Fruit fly (Drosophila melanogaster) whole organism, embryonic: ENCODE measurements around the gene Eig71Ea.
A peak's percentile ranks its signal among the peaks of the same experiment; 100 is the strongest.

Source experiments
- Awh ChIP-seq: fragments of 200-800 bp; sonication (Bioruptor generic); IDR thresholded peaks from 2 replicates; pipeline ENCODE4, ENCODE4 v1.3.6; 2022; ENCODE audit warnings: missing biosample characterization, missing genetic modification characterization
- CG10274 ChIP-seq: fragments of 200-800 bp; sonication (Bioruptor generic); optimal IDR thresholded peaks from 3 replicates; lab custom pipeline; 2017; ENCODE audit warnings: missing biosample characterization, mild to moderate bottlenecking, missing genetic modification characterization
- CG10462 ChIP-seq: fragments of 200-800 bp; sonication (Bioruptor generic); optimal IDR thresholded peaks from 2 replicates; lab custom pipeline; 2016; ENCODE audit warnings: missing biosample characterization, missing genetic modification characterization
- CG11093 ChIP-seq: fragments of 200-800 bp; sonication (Bioruptor generic); IDR thresholded peaks from 3 replicates; pipeline ENCODE4 v1.3.6; 2022; ENCODE audit warnings: missing biosample characterization, missing genetic modification characterization
- CG11456 ChIP-seq: fragments of 200-800 bp; sonication (Bioruptor generic); IDR thresholded peaks from 3 replicates; pipeline ENCODE4 v1.3.6; 2022; ENCODE audit warnings: missing biosample characterization, missing genetic modification characterization
- CG11695 ChIP-seq: fragments of 200-800 bp; sonication (Bioruptor generic); IDR thresholded peaks from 3 replicates; pipeline ENCODE4 v1.3.6; 2022; ENCODE audit warnings: missing biosample characterization, missing genetic modification characterization
- CG12391 ChIP-seq: fragments of 200-800 bp; sonication (Bioruptor generic); optimal IDR thresholded peaks from 3 replicates; lab custom pipeline; 2018; ENCODE audit warnings: missing biosample characterization, mild to moderate bottlenecking, missing genetic modification characterization, moderate library complexity
- CG17359 ChIP-seq: fragments of 200-800 bp; sonication (Bioruptor generic); optimal IDR thresholded peaks from 3 replicates; lab custom pipeline; 2018; ENCODE audit warnings: missing biosample characterization, mild to moderate bottlenecking, missing genetic modification characterization, moderate library complexity
- CG17361 ChIP-seq: fragments of 200-800 bp; sonication (Bioruptor generic); IDR thresholded peaks from 3 replicates; pipeline ENCODE4 v1.3.6; 2022; ENCODE audit warnings: missing biosample characterization, missing genetic modification characterization
- CG1832 ChIP-seq: fragments of 200-800 bp; sonication (Bioruptor generic); optimal IDR thresholded peaks from 2 replicates; lab custom pipeline; 2017; ENCODE audit warnings: missing biosample characterization, mild to moderate bottlenecking, missing genetic modification characterization, inconsistent platforms
- CG31441 ChIP-seq: fragments of 200-800 bp; sonication (Bioruptor generic); IDR thresholded peaks from 2 replicates; pipeline ENCODE4 v1.3.6; 2022; ENCODE audit warnings: missing biosample characterization, missing genetic modification characterization
- CG33213 ChIP-seq: fragments of 200-800 bp; sonication (Bioruptor generic); optimal IDR thresholded peaks from 3 replicates; lab custom pipeline; 2016; ENCODE audit warnings: missing biosample characterization, missing genetic modification characterization
- CG6272 ChIP-seq: fragments of 200-800 bp; sonication (Bioruptor generic); IDR thresholded peaks from 2 replicates; pipeline ENCODE4 v1.3.6; 2022; ENCODE audit warnings: missing biosample characterization, missing genetic modification characterization
- CG6765 ChIP-seq: fragments of 200-800 bp; sonication (Bioruptor generic); optimal IDR thresholded peaks from 3 replicates; lab custom pipeline; 2017; ENCODE audit warnings: missing biosample characterization, mild to moderate bottlenecking, missing genetic modification characterization
- CG6791 ChIP-seq: fragments of 200-800 bp; sonication (Bioruptor generic); IDR thresholded peaks from 3 replicates; pipeline ENCODE4 v1.3.6; 2022; ENCODE audit warnings: missing biosample characterization, missing genetic modification characterization; ENCODE audit not compliant: partially characterized antibody
- CG7556 ChIP-seq: fragments of 200-800 bp; sonication (Bioruptor generic); optimal IDR thresholded peaks from 2 replicates; lab custom pipeline; 2017; ENCODE audit warnings: missing biosample characterization, mild to moderate bottlenecking, missing genetic modification characterization
- CG7928 ChIP-seq: fragments of 200-800 bp; sonication (Bioruptor generic); optimal IDR thresholded peaks from 2 replicates; lab custom pipeline; 2017; ENCODE audit warnings: missing biosample characterization, mild to moderate bottlenecking, missing genetic modification characterization
- CG8290 ChIP-seq, 3 experiments: fragments of 200-800 bp; sonication (Bioruptor generic); optimal IDR thresholded peaks; 2 replicates each; lab custom pipeline; 2016 to 2019; ENCODE audit warnings: missing biosample characterization in 3 of 3, missing genetic modification characterization in 3 of 3, mild to moderate bottlenecking in 2 of 3, moderate library complexity in 1 of 3
- CHES-1-like ChIP-seq: fragments of 200-800 bp; sonication (Bioruptor generic); optimal IDR thresholded peaks from 2 replicates; lab custom pipeline; 2016; ENCODE audit warnings: missing biosample characterization, missing genetic modification characterization
- CrebB ChIP-seq: fragments of 200-800 bp; sonication (Bioruptor generic); optimal IDR thresholded peaks from 3 replicates; lab custom pipeline; 2018; ENCODE audit warnings: missing biosample characterization, mild to moderate bottlenecking, missing genetic modification characterization
- Deaf1 ChIP-seq: fragments of 200-800 bp; optimal IDR thresholded peaks from 3 replicates; lab custom pipeline; 2019; ENCODE audit warnings: missing biosample characterization, mild to moderate bottlenecking, missing genetic modification characterization, moderate library complexity
- Ets65A ChIP-seq: fragments of 200-800 bp; sonication (Bioruptor generic); peaks from one replicate; lab custom pipeline; 2016; ENCODE audit warnings: missing biosample characterization, missing genetic modification characterization
- HLH3B ChIP-seq: fragments of 200-800 bp; sonication (Bioruptor generic); IDR thresholded peaks from 2 replicates; pipeline ENCODE4 v1.3.6; 2022; ENCODE audit warnings: missing biosample characterization, missing genetic modification characterization
- HmgD ChIP-seq: fragments of 200-800 bp; sonication (Bioruptor generic); optimal IDR thresholded peaks from 3 replicates; lab custom pipeline; 2016; ENCODE audit warnings: missing biosample characterization, missing genetic modification characterization
- Lpt ChIP-seq: fragments of >200 bp; optimal IDR thresholded peaks from 2 replicates; lab custom pipeline; 2018; ENCODE audit warnings: missing biosample characterization, missing genetic modification characterization
- MESR4 ChIP-seq: fragments of 200-800 bp; sonication (Bioruptor generic); optimal IDR thresholded peaks from 2 replicates; lab custom pipeline; 2018; ENCODE audit warnings: missing biosample characterization, mild to moderate bottlenecking, missing genetic modification characterization, moderate library complexity
- NK7.1 ChIP-seq: fragments of 200-800 bp; sonication (Bioruptor generic); optimal IDR thresholded peaks from 3 replicates; lab custom pipeline; 2016; ENCODE audit warnings: missing biosample characterization, missing genetic modification characterization
- Nf-YA ChIP-seq: fragments of 200-800 bp; sonication (Bioruptor generic); IDR thresholded peaks from 2 replicates; pipeline ENCODE4 v1.3.6; 2022; ENCODE audit warnings: missing biosample characterization, missing genetic modification characterization
- Rfx ChIP-seq: fragments of 200-800 bp; sonication (Bioruptor generic); IDR thresholded peaks from 2 replicates; pipeline ENCODE4 v1.3.6; 2022; ENCODE audit warnings: missing biosample characterization, missing genetic modification characterization
- Spps ChIP-seq: fragments of 200-800 bp; sonication (Bioruptor generic); optimal IDR thresholded peaks from 2 replicates; lab custom pipeline; 2018; ENCODE audit warnings: missing biosample characterization, mild to moderate bottlenecking, missing genetic modification characterization
- Ssrp ChIP-seq: fragments of 200-800 bp; sonication (Bioruptor generic); optimal IDR thresholded peaks from 2 replicates; lab custom pipeline; 2018; ENCODE audit warnings: missing biosample characterization, mild to moderate bottlenecking, missing genetic modification characterization, moderate library complexity
- chm ChIP-seq: fragments of 200-800 bp; sonication (Bioruptor generic); IDR thresholded peaks from 2 replicates; pipeline ENCODE4 v1.3.6; 2022; ENCODE audit warnings: missing biosample characterization, missing genetic modification characterization
- ci ChIP-seq: fragments of 200-800 bp; sonication (Bioruptor generic); IDR thresholded peaks from 3 replicates; pipeline ENCODE4 v1.3.6; 2022; ENCODE audit warnings: missing biosample characterization, missing genetic modification characterization
- danr ChIP-seq: fragments of 200-800 bp; sonication (Bioruptor generic); IDR thresholded peaks from 2 replicates; pipeline ENCODE4 v1.3.6; 2022; ENCODE audit warnings: missing biosample characterization, missing genetic modification characterization
- dmrt11E ChIP-seq: fragments of 200-800 bp; sonication (Bioruptor generic); optimal IDR thresholded peaks from 3 replicates; lab custom pipeline; 2018; ENCODE audit warnings: missing biosample characterization, mild to moderate bottlenecking, missing genetic modification characterization, moderate library complexity
- emc ChIP-seq: fragments of 200-800 bp; sonication (Bioruptor generic); optimal IDR thresholded peaks from 2 replicates; lab custom pipeline; 2016; ENCODE audit warnings: missing biosample characterization, missing genetic modification characterization
- ftz-f1 ChIP-seq: fragments of 200-800 bp; sonication (Bioruptor generic); optimal IDR thresholded peaks from 2 replicates; lab custom pipeline; 2016; ENCODE audit warnings: missing biosample characterization, missing genetic modification characterization
- gce ChIP-seq: fragments of 200-800 bp; sonication (Bioruptor generic); IDR thresholded peaks from 3 replicates; pipeline ENCODE4 v1.3.6; 2022; ENCODE audit warnings: missing biosample characterization, missing genetic modification characterization
- ham ChIP-seq: fragments of 200-800 bp; sonication (Bioruptor generic); IDR thresholded peaks from 2 replicates; pipeline ENCODE4 v1.3.6; 2022; ENCODE audit warnings: missing biosample characterization, missing genetic modification characterization
- her ChIP-seq: fragments of 200-800 bp; sonication (Bioruptor generic); optimal IDR thresholded peaks from 2 replicates; lab custom pipeline; 2016; ENCODE audit warnings: missing biosample characterization, missing genetic modification characterization
- hkb ChIP-seq, 2 experiments: fragments of 200-800 bp in 1 of 2; fragments of >200 bp in 1 of 2; sonication (Bioruptor generic) in 1 of 2; IDR thresholded peaks in 1 of 2; optimal IDR thresholded peaks in 1 of 2; 2 replicates each; pipeline versions ENCODE4 v1.3.6 to Lab custom; 2017 to 2022; ENCODE audit warnings: missing biosample characterization in 1 of 2, missing genetic modification characterization in 1 of 2
- maf-S ChIP-seq: fragments of 200-800 bp; sonication (Bioruptor generic); optimal IDR thresholded peaks from 2 replicates; lab custom pipeline; 2016; ENCODE audit warnings: missing biosample characterization, missing genetic modification characterization
- oc ChIP-seq: fragments of 200-800 bp; sonication (Bioruptor generic); optimal IDR thresholded peaks from 2 replicates; lab custom pipeline; 2018; ENCODE audit warnings: missing biosample characterization, mild to moderate bottlenecking, missing genetic modification characterization, moderate library complexity
- otp ChIP-seq: fragments of 200-800 bp; sonication (Bioruptor generic); IDR thresholded peaks from 3 replicates; pipeline ENCODE4, ENCODE4 v1.3.6; 2022; ENCODE audit warnings: missing biosample characterization, missing genetic modification characterization
- p53 ChIP-seq: fragments of 200-800 bp; sonication (Bioruptor generic); optimal IDR thresholded peaks from 2 replicates; lab custom pipeline; 2016; ENCODE audit warnings: missing biosample characterization, missing genetic modification characterization
- pzg ChIP-seq: fragments of 200-800 bp; sonication (Bioruptor generic); optimal IDR thresholded peaks from 3 replicates; lab custom pipeline; 2018; ENCODE audit warnings: missing biosample characterization, mild to moderate bottlenecking, missing genetic modification characterization, moderate library complexity
- sens-2 ChIP-seq: fragments of 200-800 bp; sonication (Bioruptor generic); IDR thresholded peaks from 2 replicates; pipeline ENCODE4 v1.3.6; 2022; ENCODE audit warnings: missing biosample characterization, missing genetic modification characterization
- sisA ChIP-seq: fragments of 200-800 bp; sonication (Bioruptor generic); IDR thresholded peaks from 2 replicates; pipeline ENCODE4 v1.3.6; 2022; ENCODE audit warnings: missing biosample characterization, missing genetic modification characterization
- twi ChIP-seq: fragments of 200-800 bp; optimal IDR thresholded peaks from 2 replicates; lab custom pipeline; 2019; ENCODE audit warnings: missing biosample characterization, mild to moderate bottlenecking, missing genetic modification characterization, moderate library complexity

Eig71Ea gene

DNA sequence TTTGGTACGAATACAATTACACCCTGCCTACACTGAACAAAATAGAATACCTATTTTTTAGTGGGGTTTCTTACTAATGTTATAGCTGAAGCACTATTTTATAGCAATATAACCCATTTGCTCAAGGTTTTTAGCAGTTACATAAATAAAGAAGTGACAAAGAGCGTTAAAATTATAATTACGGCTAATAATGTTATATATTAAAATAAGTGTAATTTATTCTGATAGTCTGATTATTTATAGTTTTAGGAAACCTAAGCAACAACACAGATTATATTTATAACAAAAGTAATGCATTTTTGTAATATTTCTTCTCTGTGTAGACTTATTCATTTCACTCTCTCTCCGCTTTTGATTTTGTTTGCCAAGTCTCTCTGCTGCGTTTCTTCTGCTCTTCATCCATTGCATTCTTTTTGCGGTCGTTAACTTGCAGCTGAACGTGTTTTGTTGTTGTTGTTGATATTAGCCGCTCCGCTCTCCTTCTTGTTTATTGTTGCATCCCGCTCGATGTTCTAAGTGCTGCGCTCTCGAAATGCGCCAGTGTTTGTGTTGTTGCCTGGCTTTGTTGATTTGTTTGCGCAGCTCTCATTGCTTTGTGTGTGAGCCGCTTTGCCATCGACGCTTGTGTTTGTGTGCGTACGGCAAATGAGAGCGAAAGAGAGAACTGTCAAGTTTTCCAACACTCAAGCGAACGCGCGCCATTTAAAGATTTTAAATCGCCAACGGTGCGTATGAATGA, 23.6 kb downstream of the Eig71Ea start (continued):
- no peak for TF ChIP-seq gce (GFP tag; lab: Robert Waterston, UW)
- peak; percentile 23 for TF ChIP-seq emc (GFP tag; lab: Kevin White, UChicago)
- peak; percentile 93 for TF ChIP-seq CG17359 (tag; lab: Kevin White, UChicago)
- peak; percentile 98 for TF ChIP-seq CG17361 (GFP tag; lab: Robert Waterston, UW)
- peak; percentile 20 for TF ChIP-seq pzg (GFP tag; lab: Kevin White, UChicago)
- peak; percentile 89 for TF ChIP-seq CG11695
- TF ChIP-seq CG6272 (GFP tag; lab: Robert Waterston, UW), result no peak
- peak; percentile 69 for TF ChIP-seq sens-2
- TF ChIP-seq Lpt, result no peak
- peak; percentile 78 for TF ChIP-seq HLH3B (GFP tag; lab: Robert Waterston, UW)
- TF ChIP-seq danr (GFP tag; lab: Robert Waterston, UW), result peak; percentile 52; the same call in 1 of the 2 replicates
- no peak for TF ChIP-seq MESR4 (GFP tag; lab: Kevin White, UChicago)
- TF ChIP-seq ham (GFP tag; lab: Robert Waterston, UW), result no peak
- TF ChIP-seq ci, result peak; percentile 72
- peak; percentile 84 for TF ChIP-seq twi (tag; lab: Kevin White, UChicago)
- TF ChIP-seq Spps (tag; lab: Kevin White, UChicago), result peak; percentile 89
- peak; percentile 96 for TF ChIP-seq CG31441 (GFP tag; lab: Robert Waterston, UW)
- peak; percentile 78 for TF ChIP-seq CG10462 (GFP tag; lab: Kevin White, UChicago)
- peak; percentile 70 for TF ChIP-seq CG8290 (GFP tag; optimal IDR thresholded peaks at IDR 0.05; lab: Kevin White, UChicago)
- peak in 1 of 2 experiments; percentile 28 for TF ChIP-seq CG8290 (tag; optimal IDR thresholded peaks at IDR 0.05; lab: Kevin White, UChicago)
- peak; percentile 50 for TF ChIP-seq her (GFP tag; lab: Kevin White, UChicago)
- no peak; the same call in 2 of the 3 replicates for TF ChIP-seq CG11456 (GFP tag; lab: Robert Waterston, UW)
- TF ChIP-seq Nf-YA (GFP tag; lab: Robert Waterston, UW), result peak; percentile 63
- peak; percentile 39 for TF ChIP-seq Ets65A (GFP tag; lab: Kevin White, UChicago)
- peak; percentile 88 for TF ChIP-seq oc
- TF ChIP-seq CHES-1-like (GFP tag; lab: Kevin White, UChicago), result peak; percentile 1
- TF ChIP-seq CG7928 (GFP tag; lab: Kevin White, UChicago), result peak; percentile 62
- TF ChIP-seq Ssrp (tag; lab: Kevin White, UChicago), result peak; percentile 95
- peak; percentile 69 for TF ChIP-seq dmrt11E
- TF ChIP-seq chm (GFP tag; lab: Robert Waterston, UW), result 0 out of 2 replicates have a peak, but pooled peaks have one; percentile 8
- no peak for TF ChIP-seq ftz-f1 (GFP tag; lab: Kevin White, UChicago)
- peak; percentile 52 for TF ChIP-seq CrebB (tag; lab: Kevin White, UChicago)
- peak; percentile 76 for TF ChIP-seq Deaf1 (tag; lab: Kevin White, UChicago)
- TF ChIP-seq CG33213, result peak; percentile 12
- no peak for TF ChIP-seq maf-S (GFP tag; lab: Kevin White, UChicago)
- no peak for TF ChIP-seq hkb (optimal IDR thresholded peaks at IDR 0.05; lab: Kevin White, UChicago)
- TF ChIP-seq hkb (GFP tag; IDR thresholded peaks at IDR 0.05; lab: Robert Waterston, UW), result peak; percentile 88
- TF ChIP-seq CG10274, result peak; percentile 59
- TF ChIP-seq CG11093 (GFP tag; lab: Robert Waterston, UW), result peak; percentile 80; the same call in 2 of the 3 replicates
- TF ChIP-seq CG6791 (GFP tag; lab: Robert Waterston, UW), result no peak
- TF ChIP-seq HmgD (GFP tag; lab: Kevin White, UChicago), result no peak
- peak; percentile 21; the same call in 1 of the 3 replicates for TF ChIP-seq otp (GFP tag; lab: Robert Waterston, UW)
- TF ChIP-seq Awh, result peak; percentile 42; the same call in 1 of the 2 replicates
- peak; percentile 85 for TF ChIP-seq sisA (GFP tag; lab: Robert Waterston, UW)
- TF ChIP-seq CG6765 (GFP tag; lab: Kevin White, UChicago), result peak; percentile 83
- TF ChIP-seq NK7.1 (GFP tag; lab: Kevin White, UChicago), result no peak
- TF ChIP-seq p53 (GFP tag; lab: Kevin White, UChicago), result no peak
- peak; percentile 81 for TF ChIP-seq Rfx (GFP tag; lab: Robert Waterston, UW)
- TF ChIP-seq CG1832, result no peak
- TF ChIP-seq CG7556 (GFP tag; lab: Kevin White, UChicago), result peak; percentile 95
- TF ChIP-seq CG12391 (tag; lab: Kevin White, UChicago), result peak; percentile 93
